Fruit fly (Drosophila melanogaster) whole organism, embryonic: ENCODE measurements around the gene Noa36.
A peak's percentile ranks its signal among the peaks of the same experiment; 100 is the strongest.

ENCODE experiments used
- Adf1 ChIP-seq: fragments of 200-800 bp; sonication (Bioruptor generic); IDR thresholded peaks from 2 replicates; pipeline ENCODE4 v1.3.6; 2022; ENCODE audit warnings: missing biosample characterization, missing genetic modification characterization
- Atf-2 ChIP-seq: fragments of 200-800 bp; sonication (Bioruptor generic); optimal IDR thresholded peaks from 2 replicates; lab custom pipeline; 2016; ENCODE audit warnings: missing biosample characterization, missing genetic modification characterization
- B-H1 ChIP-seq: fragments of 200-800 bp; sonication (Bioruptor generic); IDR thresholded peaks from 3 replicates; pipeline ENCODE4 v1.3.6; 2022; ENCODE audit warnings: missing biosample characterization, missing genetic modification characterization
- BtbVII ChIP-seq: fragments of 200-800 bp; sonication (Bioruptor generic); optimal IDR thresholded peaks from 3 replicates; lab custom pipeline; 2017; ENCODE audit warnings: missing biosample characterization, mild to moderate bottlenecking, missing genetic modification characterization
- CG10209 ChIP-seq: fragments of 200-800 bp; sonication (Bioruptor generic); optimal IDR thresholded peaks from 3 replicates; lab custom pipeline; 2017; ENCODE audit warnings: missing biosample characterization, mild to moderate bottlenecking, missing genetic modification characterization, missing genetic modification reagents
- CG11093 ChIP-seq: fragments of 200-800 bp; sonication (Bioruptor generic); IDR thresholded peaks from 3 replicates; pipeline ENCODE4 v1.3.6; 2022; ENCODE audit warnings: missing biosample characterization, missing genetic modification characterization
- CG11504 ChIP-seq: fragments of 200-800 bp; sonication (Bioruptor generic); optimal IDR thresholded peaks from 3 replicates; lab custom pipeline; 2019; ENCODE audit warnings: missing biosample characterization, mild to moderate bottlenecking, missing genetic modification characterization, moderate library complexity
- CG11695 ChIP-seq: fragments of 200-800 bp; sonication (Bioruptor generic); IDR thresholded peaks from 3 replicates; pipeline ENCODE4 v1.3.6; 2022; ENCODE audit warnings: missing biosample characterization, missing genetic modification characterization
- CG12219 ChIP-seq: fragments of 200-800 bp; sonication (Bioruptor generic); optimal IDR thresholded peaks from 3 replicates; lab custom pipeline; 2018; ENCODE audit warnings: missing biosample characterization, mild to moderate bottlenecking, missing genetic modification characterization
- CG12299 ChIP-seq: fragments of 200-800 bp; sonication (Bioruptor generic); optimal IDR thresholded peaks from 2 replicates; lab custom pipeline; 2018; ENCODE audit warnings: missing biosample characterization, mild to moderate bottlenecking, missing genetic modification characterization
- CG13894 ChIP-seq: fragments of 200-800 bp; sonication (Bioruptor generic); optimal IDR thresholded peaks from 3 replicates; lab custom pipeline; 2018; ENCODE audit warnings: missing biosample characterization, mild to moderate bottlenecking, missing genetic modification characterization, moderate library complexity
- CG14860 ChIP-seq: fragments of 200-800 bp; sonication (Bioruptor generic); IDR thresholded peaks from 3 replicates; pipeline ENCODE4 v1.3.6; 2022; ENCODE audit warnings: missing biosample characterization, missing genetic modification characterization; ENCODE audit not compliant: partially characterized antibody
- CG14965 ChIP-seq: fragments of 200-800 bp; sonication (Bioruptor generic); optimal IDR thresholded peaks from 2 replicates; lab custom pipeline; 2016; ENCODE audit warnings: missing biosample characterization, missing genetic modification characterization, borderline replicate concordance
- CG16815 ChIP-seq: fragments of 200-800 bp; sonication (Bioruptor generic); optimal IDR thresholded peaks from 3 replicates; lab custom pipeline; 2017; ENCODE audit warnings: missing biosample characterization, mild to moderate bottlenecking, missing genetic modification characterization
- CG34376 ChIP-seq: fragments of 200-800 bp; sonication (Bioruptor generic); optimal IDR thresholded peaks from 2 replicates; lab custom pipeline; 2018; ENCODE audit warnings: missing biosample characterization, mild to moderate bottlenecking, missing genetic modification characterization
- CG43689 ChIP-seq: fragments of 200-800 bp; sonication (Bioruptor generic); IDR thresholded peaks from 2 replicates; pipeline ENCODE4 v1.3.6; 2022; ENCODE audit warnings: missing biosample characterization, missing genetic modification characterization
- CG5180 ChIP-seq: fragments of 200-800 bp; sonication (Bioruptor generic); optimal IDR thresholded peaks from 3 replicates; lab custom pipeline; 2017; ENCODE audit warnings: missing biosample characterization, missing genetic modification characterization, mild to moderate bottlenecking, moderate library complexity, missing genetic modification reagents
- CG6683 ChIP-seq: fragments of 200-800 bp; sonication (Bioruptor generic); optimal IDR thresholded peaks from 2 replicates; lab custom pipeline; 2017; ENCODE audit warnings: missing biosample characterization, mild to moderate bottlenecking, missing genetic modification characterization, missing genetic modification reagents
- CG8359 ChIP-seq: fragments of 200-800 bp; sonication (Bioruptor generic); optimal IDR thresholded peaks from 2 replicates; lab custom pipeline; 2017; ENCODE audit warnings: missing biosample characterization, mild to moderate bottlenecking, missing genetic modification characterization, borderline replicate concordance
- CG8388 ChIP-seq: fragments of 200-800 bp; sonication (Bioruptor generic); optimal IDR thresholded peaks from 2 replicates; lab custom pipeline; 2019; ENCODE audit warnings: missing biosample characterization, mild to moderate bottlenecking, missing genetic modification characterization, moderate library complexity
- Camta ChIP-seq: fragments of 200-800 bp; sonication (Bioruptor generic); optimal IDR thresholded peaks from 2 replicates; lab custom pipeline; 2016; ENCODE audit warnings: missing biosample characterization, missing genetic modification characterization
- Dll ChIP-seq: fragments of 200-800 bp; sonication (Bioruptor generic); IDR thresholded peaks from 4 replicates; pipeline ENCODE4 v1.3.6; 2022; ENCODE audit warnings: missing biosample characterization, missing genetic modification characterization; ENCODE audit not compliant: partially characterized antibody
- HLH3B ChIP-seq: fragments of 200-800 bp; sonication (Bioruptor generic); IDR thresholded peaks from 2 replicates; pipeline ENCODE4 v1.3.6; 2022; ENCODE audit warnings: missing biosample characterization, missing genetic modification characterization
- Jarid2 ChIP-seq: fragments of 200-800 bp; sonication (Bioruptor generic); optimal IDR thresholded peaks from 3 replicates; lab custom pipeline; 2017; ENCODE audit warnings: mild to moderate bottlenecking, missing biosample characterization, missing genetic modification reagents, missing genetic modification characterization
- Lim3 ChIP-seq: fragments of 200-800 bp; sonication (Bioruptor generic); IDR thresholded peaks from 2 replicates; pipeline ENCODE4 v1.3.6; 2022; ENCODE audit warnings: missing biosample characterization, missing genetic modification characterization
- MESR4 ChIP-seq: fragments of 200-800 bp; sonication (Bioruptor generic); optimal IDR thresholded peaks from 2 replicates; lab custom pipeline; 2018; ENCODE audit warnings: missing biosample characterization, mild to moderate bottlenecking, missing genetic modification characterization, moderate library complexity
- Neu2 ChIP-seq: fragments of 200-800 bp; sonication (Bioruptor generic); optimal IDR thresholded peaks from 3 replicates; lab custom pipeline; 2016; ENCODE audit warnings: missing biosample characterization, missing genetic modification characterization, borderline replicate concordance
- Nf-YC ChIP-seq: fragments of 200-800 bp; optimal IDR thresholded peaks from 3 replicates; lab custom pipeline; 2019; ENCODE audit warnings: missing biosample characterization, mild to moderate bottlenecking, missing genetic modification characterization, moderate library complexity
- PHDP ChIP-seq: fragments of 200-800 bp; sonication (Bioruptor generic); optimal IDR thresholded peaks from 3 replicates; lab custom pipeline; 2018; ENCODE audit warnings: missing biosample characterization, mild to moderate bottlenecking, missing genetic modification characterization, moderate library complexity
- Taf1 ChIP-seq: fragments of 200-800 bp; sonication (Bioruptor generic); IDR thresholded peaks from 2 replicates; pipeline ENCODE4 v1.3.6; 2022; ENCODE audit warnings: missing biosample characterization, missing genetic modification characterization
- abd-A ChIP-seq: fragments of 200-800 bp; sonication (Bioruptor generic); optimal IDR thresholded peaks from 3 replicates; lab custom pipeline; 2019; ENCODE audit warnings: missing biosample characterization, mild to moderate bottlenecking, missing genetic modification characterization, moderate library complexity
- btn ChIP-seq: fragments of 200-800 bp; sonication (Bioruptor generic); optimal IDR thresholded peaks from 2 replicates; lab custom pipeline; 2016; ENCODE audit warnings: missing biosample characterization, missing genetic modification characterization
- cad ChIP-seq: fragments of >200 bp; optimal IDR thresholded peaks from 2 replicates; lab custom pipeline; 2017; ENCODE audit warnings: missing biosample characterization, missing genetic modification characterization
- cas ChIP-seq: fragments of 200-800 bp; sonication (Bioruptor generic); IDR thresholded peaks from 2 replicates; pipeline ENCODE4 v1.3.6; 2022; ENCODE audit warnings: missing biosample characterization, missing genetic modification characterization
- disco-r ChIP-seq: fragments of 200-800 bp; sonication (Bioruptor generic); optimal IDR thresholded peaks from 2 replicates; lab custom pipeline; 2016; ENCODE audit warnings: missing biosample characterization, missing genetic modification characterization
- esg ChIP-seq: fragments of 200-800 bp; sonication (Bioruptor generic); conservative IDR thresholded peaks from 2 replicates; pipeline ENCODE4 v1.3.6; 2022; ENCODE audit warnings: missing biosample characterization, missing genetic modification characterization
- gem ChIP-seq: fragments of 200-800 bp; sonication (Bioruptor generic); optimal IDR thresholded peaks from 2 replicates; lab custom pipeline; 2019; ENCODE audit warnings: missing biosample characterization, mild to moderate bottlenecking, missing genetic modification characterization, moderate library complexity
- hb ChIP-seq: fragments of 200-800 bp; sonication (Bioruptor generic); IDR thresholded peaks from 3 replicates; pipeline ENCODE4 v1.3.6; 2022; ENCODE audit warnings: missing biosample characterization, missing genetic modification characterization; ENCODE audit not compliant: partially characterized antibody
- knrl ChIP-seq: fragments of 200-800 bp; sonication (Bioruptor generic); IDR thresholded peaks from 3 replicates; pipeline ENCODE4 v1.3.6; 2022; ENCODE audit warnings: missing biosample characterization, missing genetic modification characterization; ENCODE audit not compliant: partially characterized antibody
- lilli ChIP-seq: fragments of 200-800 bp; sonication (Bioruptor generic); optimal IDR thresholded peaks from 3 replicates; lab custom pipeline; 2016; ENCODE audit warnings: missing biosample characterization, missing genetic modification characterization
- nau ChIP-seq: fragments of 200-800 bp; sonication (Bioruptor generic); optimal IDR thresholded peaks from 3 replicates; lab custom pipeline; 2017; ENCODE audit warnings: missing biosample characterization, mild to moderate bottlenecking, missing genetic modification characterization, missing genetic modification reagents
- pzg ChIP-seq: fragments of 200-800 bp; sonication (Bioruptor generic); optimal IDR thresholded peaks from 3 replicates; lab custom pipeline; 2018; ENCODE audit warnings: missing biosample characterization, mild to moderate bottlenecking, missing genetic modification characterization, moderate library complexity
- salm ChIP-seq: fragments of 200-800 bp; sonication (Bioruptor generic); optimal IDR thresholded peaks from 2 replicates; lab custom pipeline; 2018; ENCODE audit warnings: missing biosample characterization, mild to moderate bottlenecking, missing genetic modification characterization
- sqz ChIP-seq: fragments of 200-800 bp; sonication (Bioruptor generic); optimal IDR thresholded peaks from 3 replicates; lab custom pipeline; 2018; ENCODE audit warnings: missing biosample characterization, mild to moderate bottlenecking, missing genetic modification characterization
- tup ChIP-seq: fragments of 200-800 bp; sonication (Bioruptor generic); optimal IDR thresholded peaks from 2 replicates; lab custom pipeline; 2016; ENCODE audit warnings: missing biosample characterization, mild to moderate bottlenecking, missing genetic modification characterization, moderate library complexity
- z ChIP-seq: fragments of 200-800 bp; sonication (Bioruptor generic); IDR thresholded peaks from 3 replicates; pipeline ENCODE4 v1.3.6; 2022; ENCODE audit warnings: missing biosample characterization, missing genetic modification characterization
- zen ChIP-seq: fragments of 200-800 bp; sonication (Bioruptor generic); optimal IDR thresholded peaks from 3 replicates; lab custom pipeline; 2018; ENCODE audit warnings: missing biosample characterization, mild to moderate bottlenecking, missing genetic modification characterization, moderate library complexity
- zf30C ChIP-seq: fragments of 200-800 bp; sonication (Bioruptor generic); optimal IDR thresholded peaks from 3 replicates; lab custom pipeline; 2018; ENCODE audit warnings: missing biosample characterization, mild to moderate bottlenecking, missing genetic modification characterization
- zfh1 ChIP-seq: fragments of 200-800 bp; sonication (Bioruptor generic); IDR thresholded peaks from 3 replicates; pipeline ENCODE4 v1.3.6; 2022; ENCODE audit warnings: missing biosample characterization, missing genetic modification characterization
- zfh2 ChIP-seq: fragments of 200-800 bp; sonication (Bioruptor generic); optimal IDR thresholded peaks from 2 replicates; lab custom pipeline; 2016; ENCODE audit warnings: missing biosample characterization, missing genetic modification characterization

Gene Noa36

DNA sequence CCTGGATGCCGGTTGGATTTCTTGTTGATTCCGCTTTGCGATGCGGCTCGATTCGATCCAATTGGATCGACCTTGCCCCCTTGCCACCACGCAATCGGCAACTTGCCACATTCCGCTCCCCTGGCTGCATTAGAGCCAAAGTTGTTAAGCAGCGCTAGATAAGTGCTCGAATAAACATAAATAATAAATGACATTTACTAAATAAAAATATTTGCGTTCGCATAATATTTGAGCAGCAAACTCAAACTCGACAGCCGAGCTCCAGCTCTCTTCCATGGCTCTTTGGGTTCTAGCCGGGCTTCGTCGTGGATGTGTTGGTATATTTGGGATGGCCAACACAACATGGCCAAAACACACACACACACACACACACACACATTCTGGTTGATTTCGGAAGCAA, 28.3 kb downstream of the Noa36 start (continued):
- TF ChIP-seq Dll (GFP tag; lab: Robert Waterston, UW) (no peak), Atf-2 (no peak), BtbVII (GFP tag; lab: Kevin White, UChicago) (peak; percentile 50), Lim3 (GFP tag; lab: Robert Waterston, UW) (no peak), CG43689 (GFP tag; lab: Robert Waterston, UW) (no peak), CG11695 (GFP tag; lab: Robert Waterston, UW) (0 out of 3 replicates have a peak, but pooled peaks have one; percentile 15), z (GFP tag; lab: Robert Waterston, UW) (no peak), btn (no peak), CG6683 (GFP tag; lab: Kevin White, UChicago) (peak; percentile 9), tup (GFP tag; lab: Kevin White, UChicago) (no peak), CG12219 (GFP tag; lab: Kevin White, UChicago) (peak; percentile 43), Camta (GFP tag; lab: Kevin White, UChicago) (peak; percentile 5), Neu2 (no peak), zen (no peak), abd-A (tag; lab: Kevin White, UChicago) (no peak), lilli (GFP tag; lab: Kevin White, UChicago) (no peak), MESR4 (GFP tag; lab: Kevin White, UChicago) (no peak), CG13894 (no peak), Nf-YC (tag; lab: Kevin White, UChicago) (no peak), CG16815 (no peak), HLH3B (GFP tag; lab: Robert Waterston, UW) (no peak), Taf1 (GFP tag; lab: Robert Waterston, UW) (no peak), esg (GFP tag; lab: Robert Waterston, UW) (no peak), Jarid2 (GFP tag; lab: Kevin White, UChicago) (peak; percentile 9), CG5180 (peak; percentile 2), cas (GFP tag; lab: Robert Waterston, UW) (no peak), Adf1 (GFP tag; lab: Robert Waterston, UW) (no peak), gem (tag; lab: Kevin White, UChicago) (peak; percentile 62), cad (GFP tag; lab: Kevin White, UChicago) (no peak), zf30C (GFP tag; lab: Kevin White, UChicago) (no peak), knrl (no peak), CG34376 (no peak), CG8388 (GFP tag; lab: Kevin White, UChicago) (no peak), CG12299 (no peak)

- TF ChIP-seq CG11504 (peak; percentile 7), sqz (GFP tag; lab: Kevin White, UChicago) (no peak), pzg (no peak), salm (tag; lab: Kevin White, UChicago) (no peak), CG8359 (GFP tag; lab: Kevin White, UChicago) (no peak), CG14965 (GFP tag; lab: Kevin White, UChicago) (no peak), nau (GFP tag; lab: Kevin White, UChicago) (peak; percentile 10), hb (GFP tag; lab: Robert Waterston, UW) (no peak), PHDP (tag; lab: Kevin White, UChicago) (peak; percentile 14), zfh2 (GFP tag; lab: Kevin White, UChicago) (no peak), B-H1 (GFP tag; lab: Robert Waterston, UW) (no peak), CG10209 (GFP tag; lab: Kevin White, UChicago) (peak; percentile 14), CG14860 (GFP tag; lab: Robert Waterston, UW) (no peak), BtbVII (GFP tag; lab: Kevin White, UChicago) (peak; percentile 10), zfh1 (0 out of 3 replicates have a peak, but pooled peaks have one; percentile 28), knrl (no peak), disco-r (no peak), CG11093 (GFP tag; lab: Robert Waterston, UW) (no peak)
Observed at dm6 chr3R:28569529-28570175, 29.4 kb downstream of the Noa36 start.
